Worm (Caenorhabditis elegans): ENCODE data around the gene mrpl-10.

Gene mrpl-10

DNA sequence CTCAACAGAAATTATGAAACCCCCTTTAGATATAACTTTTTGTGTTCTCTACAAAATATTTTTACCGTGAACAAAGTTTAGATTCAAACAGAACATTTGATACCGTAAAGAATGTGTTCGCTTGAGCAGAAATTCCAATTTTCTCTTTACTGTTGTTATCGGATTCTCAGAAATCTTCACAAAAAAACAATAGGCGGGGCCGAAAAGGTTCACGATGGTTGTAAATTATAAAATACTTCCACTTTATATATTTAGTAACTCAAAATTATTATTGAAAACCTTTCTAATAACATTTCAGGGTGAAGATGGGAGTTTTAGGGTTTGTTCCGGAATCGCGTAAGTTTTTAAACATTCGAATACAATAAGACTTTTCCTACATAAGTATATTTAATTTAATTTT lies 40.2 kb downstream of the mrpl-10 start, which contains the start of gene nlp-5:
Gene nlp-5, plus strand, starts transcription at position 301 of the 400 bp plus-strand sequence.
- TF ChIP-seq mes-2 (tag; optimal IDR thresholded peaks at IDR 0.05; ENCODE audit: poor library complexity, severe bottlenecking) (no peak), unc-62 (GFP tag; optimal IDR thresholded peaks at IDR 0.05 in 1 of 2) (peak in 1 of 2 experiments; percentile 61), unc-62 (tag; optimal IDR thresholded peaks at IDR 0.05) (no peak)

DNA sequence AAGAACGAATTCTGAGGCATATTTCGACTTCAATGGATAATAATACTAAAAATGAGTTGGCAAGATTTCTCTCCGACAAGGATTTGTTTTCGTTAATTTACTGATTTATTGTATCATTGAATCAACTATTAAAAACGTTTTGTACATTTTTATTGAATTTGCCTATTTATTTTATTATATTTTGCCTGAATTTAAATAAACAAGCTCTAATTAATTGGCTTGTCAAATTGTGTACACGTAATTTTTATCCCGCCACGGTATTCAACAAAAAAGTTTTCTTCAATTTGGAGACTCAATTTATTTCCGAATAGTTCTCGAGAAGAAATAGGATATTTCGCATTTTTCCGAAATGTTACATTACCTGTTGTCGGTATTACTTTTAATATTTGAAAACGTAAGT lies 45.8 kb downstream of the mrpl-10 start, which contains the start of gene M110.7:
Gene M110.7, plus strand, starts transcription at position 301 of the 400 bp plus-strand sequence.
- TF ChIP-seq cey-2 (tag; optimal IDR thresholded peaks at IDR 0.05; ENCODE audit: borderline replicate concordance, insufficient read depth) (no peak), R02D3.7 (tag; optimal IDR thresholded peaks at IDR 0.05) (no peak), ZK337.2 (GFP tag; IDR thresholded peaks at IDR 0.05) (no peak), nhr-41 (GFP tag; IDR thresholded peaks at IDR 0.05) (no peak), ceh-44 (GFP tag; IDR thresholded peaks at IDR 0.05) (no peak), daf-12 (tag; optimal IDR thresholded peaks at IDR 0.05) (no peak), nhr-77 (tag; optimal IDR thresholded peaks at IDR 0.05) (no peak)

DNA sequence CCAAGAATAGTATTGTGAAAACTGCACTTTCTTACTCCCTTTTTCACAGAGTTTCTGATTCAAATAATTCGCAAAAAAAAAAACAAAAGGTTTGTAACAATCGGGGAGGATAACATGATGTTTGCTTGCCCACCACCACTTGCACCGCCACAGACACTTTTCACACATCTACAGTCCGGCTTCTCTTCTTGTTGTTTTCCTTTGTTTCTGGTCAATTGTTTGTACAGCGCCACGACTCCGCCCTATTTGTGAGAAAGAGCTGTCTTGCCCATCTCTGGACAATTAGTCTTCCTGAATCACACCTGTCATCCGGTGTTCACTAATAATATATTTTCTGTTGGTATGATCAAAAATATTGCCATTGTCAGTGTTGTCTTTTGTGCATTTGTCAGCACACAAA lies 47.3 kb downstream of the mrpl-10 start, which contains the start of gene M110.9:
Gene M110.9, plus strand, starts transcription at position 301 of the 400 bp plus-strand sequence.
- TF ChIP-seq aha-1 (tag) (no peak), snpc-1.2 (GFP tag; IDR thresholded peaks at IDR 0.05) (no peak), ceh-32 (tag; optimal IDR thresholded peaks at IDR 0.05; ENCODE audit: poor library complexity) (no peak), fkh-10 (GFP tag; optimal IDR thresholded peaks at IDR 0.05) (no peak)
